Worm (Caenorhabditis elegans) whole organism, L1 larva: Measurements from ENCODE around the gene btb-22.

Experiments
- dpl-1 ChIP-seq, 3 experiments: fragments of 150-350 bp in 2 of 3; sonication (generic microtip) in 1 of 3; optimal IDR thresholded peaks; 2 replicates each; lab custom pipeline; 2014 to 2017; ENCODE audit warnings: missing biosample characterization in 3 of 3, missing genetic modification characterization in 3 of 3, missing genetic modification reagents in 3 of 3
- skn-1 ChIP-seq: fragments of 150-350 bp; optimal IDR thresholded peaks from 2 replicates; lab custom pipeline; 2014; ENCODE audit warnings: missing biosample characterization, missing genetic modification characterization
- snu-23 ChIP-seq: sonication (generic microtip); optimal IDR thresholded peaks from 2 replicates; lab custom pipeline; 2016; ENCODE audit warnings: missing genetic modification characterization, missing compliant biosample characterization
- tbx-2 ChIP-seq: sonication (generic microtip); optimal IDR thresholded peaks from 2 replicates; lab custom pipeline; 2016; ENCODE audit warnings: missing genetic modification characterization, missing compliant biosample characterization
- unc-30 ChIP-seq: sonication (generic microtip); optimal IDR thresholded peaks from 2 replicates; lab custom pipeline; 2017; ENCODE audit warnings: missing biosample characterization, missing genetic modification characterization

ce11 chrII:3259254-3259653 lies 40.3 kb upstream of the btb-22 start, which contains the start of gene gcy-19:
- TF ChIP-seq unc-30 (tag; lab: Kevin White, UChicago) (no peak), dpl-1 (GFP tag; optimal IDR thresholded peaks at IDR 0.05; lab: Kevin White, UChicago) (no peak), tbx-2 (tag; lab: Kevin White, UChicago) (no peak), snu-23 (GFP tag; lab: Kevin White, UChicago) (no peak), skn-1 (no peak)
